Worm (Caenorhabditis elegans) whole organism, young adult: ENCODE results near the gene K11H12.3.

ENCODE experiments used
- B0261.1 ChIP-seq: sonication (generic microtip); optimal IDR thresholded peaks from 2 replicates; lab custom pipeline; 2016; ENCODE audit warnings: mild to moderate bottlenecking, missing genetic modification characterization, moderate library complexity, missing compliant biosample characterization
- B0336.3 ChIP-seq: fragments of 200-800 bp; sonication (Bioruptor generic); IDR thresholded peaks from 2 replicates; pipeline ENCODE4 v1.3.6; 2022; ENCODE audit warnings: missing genetic modification characterization, missing compliant biosample characterization
- C17E4.6 ChIP-seq: fragments of 200-800 bp; sonication (Bioruptor generic); IDR thresholded peaks from 2 replicates; pipeline ENCODE4 v1.3.6; 2022; ENCODE audit warnings: missing genetic modification reagents, missing genetic modification characterization, missing compliant biosample characterization
- D2030.7 ChIP-seq: fragments of 200-800 bp; sonication (Bioruptor generic); IDR thresholded peaks from 2 replicates; pipeline ENCODE4 v1.3.6; 2022; ENCODE audit warnings: missing genetic modification reagents, missing genetic modification characterization, missing compliant biosample characterization
- F39B2.1 ChIP-seq: fragments of 200-800 bp; sonication (Bioruptor generic); IDR thresholded peaks from 2 replicates; pipeline ENCODE4 v1.3.6; 2022; ENCODE audit warnings: missing genetic modification reagents, missing genetic modification characterization, missing compliant biosample characterization
- T07F8.4 ChIP-seq: sonication (generic microtip); optimal IDR thresholded peaks from 2 replicates; lab custom pipeline; 2016; ENCODE audit warnings: mild to moderate bottlenecking, missing genetic modification characterization, moderate library complexity, missing compliant biosample characterization
- T26A5.8 ChIP-seq: sonication (generic microtip); optimal IDR thresholded peaks from 2 replicates; lab custom pipeline; 2016; ENCODE audit warnings: missing genetic modification characterization, missing compliant biosample characterization
- aptf-2 ChIP-seq: fragments of 200-800 bp; sonication (Bioruptor generic); conservative IDR thresholded peaks from 2 replicates; pipeline ENCODE4 v1.3.6; 2022; ENCODE audit warnings: missing genetic modification reagents, missing genetic modification characterization, missing compliant biosample characterization
- aptf-3 ChIP-seq: fragments of 200-800 bp; sonication (Bioruptor generic); IDR thresholded peaks from 2 replicates; pipeline ENCODE4 v1.3.6; 2022; ENCODE audit warnings: missing genetic modification characterization, missing compliant biosample characterization
- athp-1 ChIP-seq: sonication (generic microtip); optimal IDR thresholded peaks from 2 replicates; lab custom pipeline; 2017; ENCODE audit warnings: mild to moderate bottlenecking, missing genetic modification characterization, missing compliant biosample characterization
- attf-6 ChIP-seq: fragments of 200-800 bp; sonication (Bioruptor generic); IDR thresholded peaks from 2 replicates; pipeline ENCODE4 v1.3.6; 2022; ENCODE audit warnings: missing genetic modification reagents, missing genetic modification characterization, missing compliant biosample characterization
- bed-2 ChIP-seq: fragments of 200-800 bp; sonication (Bioruptor generic); IDR thresholded peaks from 2 replicates; pipeline ENCODE4 v1.3.6; 2022; ENCODE audit warnings: missing genetic modification reagents, missing genetic modification characterization, missing compliant biosample characterization
- ccch-3 ChIP-seq: fragments of 200-800 bp; sonication (Bioruptor generic); optimal IDR thresholded peaks from 2 replicates; lab custom pipeline; 2018; ENCODE audit warnings: mild to moderate bottlenecking, missing genetic modification characterization, missing compliant biosample characterization
- dox-1 ChIP-seq: fragments of 200-800 bp; sonication (Bioruptor generic); IDR thresholded peaks from 2 replicates; pipeline ENCODE4 v1.3.6; 2022; ENCODE audit warnings: missing genetic modification reagents, missing genetic modification characterization, missing compliant biosample characterization
- efl-1 ChIP-seq: fragments of 150-350 bp; optimal IDR thresholded peaks from 2 replicates; lab custom pipeline; 2014; ENCODE audit warnings: missing biosample characterization, missing genetic modification reagents, missing genetic modification characterization
- gei-17 ChIP-seq: fragments of 200-800 bp; sonication (Bioruptor generic); optimal IDR thresholded peaks from 2 replicates; lab custom pipeline; 2018; ENCODE audit warnings: mild to moderate bottlenecking, missing genetic modification characterization, missing compliant biosample characterization
- lin-35 ChIP-seq, 3 experiments: fragments of 150-350 bp in 2 of 3; sonication (generic microtip) in 1 of 3; optimal IDR thresholded peaks; 2 replicates each; lab custom pipeline; 2014 to 2018; ENCODE audit warnings: missing biosample characterization in 3 of 3, missing genetic modification characterization in 3 of 3, missing genetic modification reagents in 3 of 3
- lin-40 ChIP-seq: sonication (generic microtip); optimal IDR thresholded peaks from 2 replicates; lab custom pipeline; 2016; ENCODE audit warnings: missing genetic modification characterization, mild to moderate bottlenecking, missing compliant biosample characterization, missing genotype, missing genetic modification reagents
- lir-1 ChIP-seq: fragments of 200-800 bp; sonication (Bioruptor generic); conservative IDR thresholded peaks from 2 replicates; pipeline ENCODE4 v1.3.6; 2022; ENCODE audit warnings: missing genetic modification reagents, missing genetic modification characterization, missing compliant biosample characterization
- madf-10 ChIP-seq: sonication (generic microtip); optimal IDR thresholded peaks from 2 replicates; lab custom pipeline; 2016; ENCODE audit warnings: mild to moderate bottlenecking, missing genetic modification characterization, missing compliant biosample characterization
- madf-3 ChIP-seq: fragments of 200-800 bp; sonication (Bioruptor generic); IDR thresholded peaks from 2 replicates; pipeline ENCODE4 v1.3.6; 2022; ENCODE audit warnings: missing genetic modification reagents, missing genetic modification characterization, missing compliant biosample characterization
- nfya-2 ChIP-seq: fragments of 200-800 bp; sonication (Bioruptor generic); IDR thresholded peaks from 2 replicates; pipeline ENCODE4 v1.3.6; 2022; ENCODE audit warnings: missing genetic modification reagents, missing genetic modification characterization, missing compliant biosample characterization
- pbrm-1 ChIP-seq: fragments of 200-800 bp; sonication (Bioruptor generic); IDR thresholded peaks from 2 replicates; pipeline ENCODE4 v1.3.6; 2022; ENCODE audit warnings: missing genetic modification reagents, missing genetic modification characterization, missing compliant biosample characterization
- repo-1 ChIP-seq: sonication (generic microtip); optimal IDR thresholded peaks from 2 replicates; lab custom pipeline; 2017; ENCODE audit warnings: mild to moderate bottlenecking, missing genetic modification characterization, missing compliant biosample characterization
- snpc-1.3 ChIP-seq: sonication (generic microtip); optimal IDR thresholded peaks from 2 replicates; lab custom pipeline; 2017; ENCODE audit warnings: missing genetic modification characterization, mild to moderate bottlenecking, missing compliant biosample characterization, antibody characterized with exemption, moderate library complexity, missing genotype, missing genetic modification reagents; ENCODE audit not compliant: insufficient read depth
- unc-130 ChIP-seq: sonication (generic microtip); optimal IDR thresholded peaks from 2 replicates; lab custom pipeline; 2016; ENCODE audit warnings: missing genetic modification reagents, missing genetic modification characterization, missing compliant biosample characterization
- ztf-22 ChIP-seq: fragments of 200-800 bp; sonication (Bioruptor generic); optimal IDR thresholded peaks from 2 replicates; lab custom pipeline; 2018; ENCODE audit warnings: mild to moderate bottlenecking, missing genetic modification characterization, moderate library complexity, missing compliant biosample characterization

K11H12.3 gene

ce11 chrIV:623876-624275 lies 49.4 kb downstream of the K11H12.3 start:
- TF ChIP-seq gei-17 (GFP tag; lab: Kevin White, UChicago): no peak
- peak; percentile 81 for TF ChIP-seq attf-6 (GFP tag; lab: Robert Waterston, UW)
- no peak for TF ChIP-seq lir-1
- no peak for TF ChIP-seq madf-10
- no peak for TF ChIP-seq bed-2 (GFP tag; lab: Robert Waterston, UW)
- TF ChIP-seq B0336.3: no peak
- TF ChIP-seq aptf-3 (GFP tag; lab: Robert Waterston, UW): 0 out of 2 replicates have a peak, but pooled peaks have one; percentile 23
- no peak for TF ChIP-seq repo-1 (tag; lab: Kevin White, UChicago)
- no peak for TF ChIP-seq T07F8.4 (tag; lab: Kevin White, UChicago)
- TF ChIP-seq D2030.7: peak; percentile 37; the same call in 1 of the 2 replicates
- TF ChIP-seq lin-40 (tag; lab: Kevin White, UChicago): no peak
- peak; percentile 56; the same call in 1 of the 2 replicates for TF ChIP-seq aptf-2 (GFP tag; lab: Robert Waterston, UW)

DNA sequence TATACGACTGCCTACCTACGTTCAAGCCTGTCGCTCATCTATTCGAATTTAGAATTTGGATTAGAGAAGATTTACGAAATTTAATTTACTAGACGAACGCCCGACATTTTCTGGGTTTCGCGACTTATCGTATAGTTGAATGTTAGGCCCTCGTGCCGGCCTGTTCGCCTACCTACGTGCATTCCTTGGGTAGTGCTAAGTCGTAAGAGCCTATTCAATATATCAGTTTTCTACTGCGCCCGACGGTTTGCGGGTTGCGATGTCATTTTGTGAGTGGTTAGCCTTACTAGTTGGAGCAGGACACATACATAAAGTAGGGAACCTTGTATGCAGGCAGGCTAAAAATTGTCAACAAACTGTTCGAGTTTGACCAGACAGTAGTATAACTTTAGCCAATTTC lies 50.3 kb downstream of the K11H12.3 start:
- TF ChIP-seq madf-10 (no peak), dox-1 (no peak), madf-3 (GFP tag; lab: Robert Waterston, UW) (no peak), efl-1 (GFP tag; lab: Kevin White, UChicago) (no peak), snpc-1.3 (tag; lab: Kevin White, UChicago) (no peak), pbrm-1 (GFP tag; lab: Robert Waterston, UW) (no peak), ccch-3 (GFP tag; lab: Kevin White, UChicago) (no peak), aptf-2 (GFP tag; lab: Robert Waterston, UW) (no peak), F39B2.1 (no peak), nfya-2 (GFP tag; lab: Robert Waterston, UW) (no peak), athp-1 (tag; lab: Kevin White, UChicago) (no peak), lin-35 (GFP tag; optimal IDR thresholded peaks at IDR 0.05; lab: Kevin White, UChicago) (no peak), B0261.1 (tag; lab: Kevin White, UChicago) (no peak), C17E4.6 (no peak), ztf-22 (GFP tag; lab: Kevin White, UChicago) (no peak), unc-130 (no peak), T26A5.8 (tag; lab: Kevin White, UChicago) (no peak)
